Worm (Caenorhabditis elegans): ENCODE data around the gene cyk-4.

ce11 chrIII:13720190-13720741 lies 50.8 kb downstream of the cyk-4 start:
- no peak for TF ChIP-seq hmg-11 (tag; optimal IDR thresholded peaks at IDR 0.05)
- TF ChIP-seq pqm-1 (tag; optimal IDR thresholded peaks at IDR 0.05): no peak
- no peak for TF ChIP-seq pha-4 (tag; optimal IDR thresholded peaks at IDR 0.05)
- no peak for TF ChIP-seq sea-2 (GFP tag; optimal IDR thresholded peaks at IDR 0.05)
- no peak for TF ChIP-seq lin-15B (tag; optimal IDR thresholded peaks at IDR 0.05)
- TF ChIP-seq nhr-77 (tag; optimal IDR thresholded peaks at IDR 0.05): no peak
- no peak for TF ChIP-seq mdl-1 (tag; optimal IDR thresholded peaks at IDR 0.05)
- no peak for TF ChIP-seq ztf-11 (tag; optimal IDR thresholded peaks at IDR 0.05)
- TF ChIP-seq mml-1 (tag; optimal IDR thresholded peaks at IDR 0.05): no peak
- TF ChIP-seq nhr-28 (tag; optimal IDR thresholded peaks at IDR 0.05): no peak
- no peak for TF ChIP-seq nhr-237 (tag; optimal IDR thresholded peaks at IDR 0.05)
- no peak for TF ChIP-seq ZK546.5 (tag; optimal IDR thresholded peaks at IDR 0.05)
- no peak for TF ChIP-seq zag-1 (tag; optimal IDR thresholded peaks at IDR 0.05)
